Worm (Caenorhabditis elegans) whole organism, mixed stage, embryonic: ENCODE data around the gene B0334.13.

ENCODE experiments used
- bed-3 ChIP-seq: fragments of 200-800 bp; sonication (Bioruptor generic); optimal IDR thresholded peaks from 3 replicates; lab custom pipeline; 2018; ENCODE audit warnings: mild to moderate bottlenecking, missing genetic modification characterization, moderate library complexity, missing compliant biosample characterization
- ceh-43 ChIP-seq: fragments of 200-800 bp; sonication (Bioruptor generic); optimal IDR thresholded peaks from 2 replicates; lab custom pipeline; 2018; ENCODE audit warnings: mild to moderate bottlenecking, missing genetic modification characterization, moderate library complexity, missing compliant biosample characterization
- cnd-1 ChIP-seq: fragments of 200-800 bp; sonication (Bioruptor generic); optimal IDR thresholded peaks from 2 replicates; lab custom pipeline; 2018; ENCODE audit warnings: mild to moderate bottlenecking, missing genetic modification characterization, missing compliant biosample characterization
- drap-1 ChIP-seq: fragments of 200-800 bp; sonication (Bioruptor generic); optimal IDR thresholded peaks from 3 replicates; lab custom pipeline; 2018; ENCODE audit warnings: mild to moderate bottlenecking, missing genetic modification characterization, missing compliant biosample characterization
- mls-2 ChIP-seq: sonication (generic microtip); optimal IDR thresholded peaks from 2 replicates; lab custom pipeline; 2016; ENCODE audit warnings: mild to moderate bottlenecking, missing genetic modification characterization, moderate library complexity, missing compliant biosample characterization
- nhr-237 ChIP-seq: fragments of 150-350 bp; optimal IDR thresholded peaks from 2 replicates; lab custom pipeline; 2014; ENCODE audit warnings: missing biosample characterization, missing genetic modification characterization
- nhr-28 ChIP-seq: fragments of 150-350 bp; optimal IDR thresholded peaks from 2 replicates; lab custom pipeline; 2014; ENCODE audit warnings: missing biosample characterization, missing genetic modification characterization
- nhr-76 ChIP-seq: sonication (generic microtip); optimal IDR thresholded peaks from 2 replicates; lab custom pipeline; 2017; ENCODE audit warnings: missing biosample characterization, missing genetic modification characterization
- pha-4 ChIP-seq: fragments of 150-350 bp; optimal IDR thresholded peaks from 2 replicates; lab custom pipeline; 2018; ENCODE audit warnings: missing biosample characterization, missing genetic modification reagents, missing genetic modification characterization
- snpc-4 ChIP-seq: fragments of 150-350 bp; optimal IDR thresholded peaks from 2 replicates; lab custom pipeline; 2014; ENCODE audit warnings: missing biosample characterization, missing genetic modification characterization
- sptf-1 ChIP-seq: sonication (generic microtip); optimal IDR thresholded peaks from 2 replicates; lab custom pipeline; 2017; ENCODE audit warnings: mild to moderate bottlenecking, missing genetic modification characterization, moderate library complexity, missing compliant biosample characterization
- unc-39 ChIP-seq: fragments of 150-350 bp; optimal IDR thresholded peaks from 2 replicates; lab custom pipeline; 2014; ENCODE audit warnings: missing biosample characterization, missing genetic modification characterization
- unc-62 ChIP-seq: fragments of 150-350 bp; optimal IDR thresholded peaks from 2 replicates; lab custom pipeline; 2014; ENCODE audit warnings: missing biosample characterization, missing genetic modification reagents, missing genetic modification characterization
- zip-8 ChIP-seq: fragments of 150-350 bp; optimal IDR thresholded peaks from 2 replicates; lab custom pipeline; 2014; ENCODE audit warnings: missing biosample characterization, missing genetic modification characterization

ce11 chrII:11476410-11476809 is 11.7 kb upstream of the B0334.13 start, which contains the start of gene W02B12.16:
- TF ChIP-seq zip-8 = no peak
- TF ChIP-seq cnd-1 (tag; lab: Kevin White, UChicago) = no peak
- TF ChIP-seq unc-39 (tag; lab: Kevin White, UChicago) = no peak
- no peak for TF ChIP-seq nhr-237 (tag; lab: Kevin White, UChicago)
- no peak for TF ChIP-seq ceh-43 (GFP tag; lab: Kevin White, UChicago)
- TF ChIP-seq mls-2 (tag; lab: Kevin White, UChicago) = no peak
- no peak for TF ChIP-seq bed-3 (GFP tag; lab: Kevin White, UChicago)
- no peak for TF ChIP-seq unc-62
- TF ChIP-seq nhr-76 = no peak
- no peak for TF ChIP-seq nhr-28
- TF ChIP-seq sptf-1 = no peak
- TF ChIP-seq snpc-4 (tag; lab: Kevin White, UChicago) = no peak
- no peak for TF ChIP-seq drap-1 (GFP tag; lab: Kevin White, UChicago)
- TF ChIP-seq pha-4 (tag; lab: Kevin White, UChicago) = no peak
